Fruit fly (Drosophila melanogaster) whole organism, embryonic: Measurements from ENCODE around the gene mio.

Source experiments
- Ada2b ChIP-seq: fragments of 200-800 bp; sonication (Bioruptor generic); IDR thresholded peaks from 2 replicates; pipeline ENCODE4 v1.3.6; 2022; ENCODE audit warnings: missing biosample characterization, missing genetic modification characterization
- Antp ChIP-seq: fragments of 200-800 bp; sonication (Bioruptor generic); optimal IDR thresholded peaks from 3 replicates; lab custom pipeline; 2016; ENCODE audit warnings: missing biosample characterization, missing genetic modification characterization
- Awh ChIP-seq: fragments of 200-800 bp; sonication (Bioruptor generic); IDR thresholded peaks from 2 replicates; pipeline ENCODE4, ENCODE4 v1.3.6; 2022; ENCODE audit warnings: missing biosample characterization, missing genetic modification characterization
- Blimp-1 ChIP-seq: fragments of 200-800 bp; sonication (Bioruptor generic); optimal IDR thresholded peaks from 3 replicates; lab custom pipeline; 2018; ENCODE audit warnings: missing biosample characterization, missing genetic modification characterization, mild to moderate bottlenecking, moderate library complexity, missing genetic modification reagents
- C15 ChIP-seq: fragments of 200-800 bp; sonication (Bioruptor generic); IDR thresholded peaks from 3 replicates; pipeline ENCODE4 v1.3.6; 2022; ENCODE audit warnings: missing biosample characterization, missing genetic modification characterization
- CG10274 ChIP-seq: fragments of 200-800 bp; sonication (Bioruptor generic); optimal IDR thresholded peaks from 3 replicates; lab custom pipeline; 2017; ENCODE audit warnings: missing biosample characterization, mild to moderate bottlenecking, missing genetic modification characterization
- CG10543 ChIP-seq: fragments of 200-800 bp; sonication (Bioruptor generic); optimal IDR thresholded peaks from 3 replicates; lab custom pipeline; 2017; ENCODE audit warnings: missing biosample characterization, mild to moderate bottlenecking, missing genetic modification characterization, moderate library complexity
- CG12659 ChIP-seq: fragments of 200-800 bp; sonication (Bioruptor generic); optimal IDR thresholded peaks from 3 replicates; lab custom pipeline; 2017; ENCODE audit warnings: mild to moderate bottlenecking, missing biosample characterization, missing genetic modification reagents, missing genetic modification characterization
- CG15073 ChIP-seq: fragments of 200-800 bp; sonication (Bioruptor generic); optimal IDR thresholded peaks from 2 replicates; lab custom pipeline; 2016; ENCODE audit warnings: missing biosample characterization, missing genetic modification characterization
- CG15479 ChIP-seq: fragments of 200-800 bp; sonication (Bioruptor generic); optimal IDR thresholded peaks from 3 replicates; lab custom pipeline; 2019; ENCODE audit warnings: missing biosample characterization, mild to moderate bottlenecking, missing genetic modification characterization, moderate library complexity
- CG16813 ChIP-seq: fragments of 200-800 bp; sonication (Bioruptor generic); IDR thresholded peaks from 3 replicates; pipeline ENCODE4 v1.3.6; 2022; ENCODE audit warnings: missing biosample characterization, missing genetic modification characterization; ENCODE audit not compliant: partially characterized antibody
- CG17568 ChIP-seq: fragments of 200-800 bp; sonication (Bioruptor generic); optimal IDR thresholded peaks from 2 replicates; lab custom pipeline; 2018; ENCODE audit warnings: missing biosample characterization, mild to moderate bottlenecking, missing genetic modification characterization, moderate library complexity
- CG18619 ChIP-seq: fragments of 200-800 bp; sonication (Bioruptor generic); optimal IDR thresholded peaks from 3 replicates; lab custom pipeline; 2017; ENCODE audit warnings: missing biosample characterization, mild to moderate bottlenecking, missing genetic modification characterization
- CG2120 ChIP-seq: fragments of 200-800 bp; sonication (Bioruptor generic); optimal IDR thresholded peaks from 3 replicates; lab custom pipeline; 2016; ENCODE audit warnings: missing biosample characterization, missing genetic modification characterization
- CG2199 ChIP-seq: fragments of 200-800 bp; sonication (Bioruptor generic); IDR thresholded peaks from 3 replicates; pipeline ENCODE4 v1.3.6; 2022; ENCODE audit warnings: missing biosample characterization, missing genetic modification characterization
- CG31441 ChIP-seq: fragments of 200-800 bp; sonication (Bioruptor generic); IDR thresholded peaks from 2 replicates; pipeline ENCODE4 v1.3.6; 2022; ENCODE audit warnings: missing biosample characterization, missing genetic modification characterization
- CG34422 ChIP-seq: fragments of 200-800 bp; sonication (Bioruptor generic); IDR thresholded peaks from 3 replicates; pipeline ENCODE4 v1.3.6; 2022; ENCODE audit warnings: missing biosample characterization, missing genetic modification characterization
- CG4282 ChIP-seq: fragments of 200-800 bp; sonication (Bioruptor generic); optimal IDR thresholded peaks from 2 replicates; lab custom pipeline; 2016; ENCODE audit warnings: missing biosample characterization, missing genetic modification characterization
- CG6765 ChIP-seq: fragments of 200-800 bp; sonication (Bioruptor generic); optimal IDR thresholded peaks from 3 replicates; lab custom pipeline; 2017; ENCODE audit warnings: missing biosample characterization, mild to moderate bottlenecking, missing genetic modification characterization
- CG8281 ChIP-seq: fragments of 200-800 bp; sonication (Bioruptor generic); optimal IDR thresholded peaks from 2 replicates; lab custom pipeline; 2018; ENCODE audit warnings: missing biosample characterization, mild to moderate bottlenecking, missing genetic modification characterization, moderate library complexity
- Dp ChIP-seq: fragments of 200-800 bp; sonication (Bioruptor generic); optimal IDR thresholded peaks from 2 replicates; lab custom pipeline; 2018; ENCODE audit warnings: missing biosample characterization, mild to moderate bottlenecking, missing genetic modification characterization, moderate library complexity
- Dref ChIP-seq: fragments of 200-800 bp; sonication (Bioruptor generic); IDR thresholded peaks from 2 replicates; pipeline ENCODE4 v1.3.6; 2022; ENCODE audit warnings: missing biosample characterization, missing genetic modification characterization
- Drgx ChIP-seq: fragments of 200-800 bp; sonication (Bioruptor generic); IDR thresholded peaks from 2 replicates; pipeline ENCODE4 v1.3.6; 2022; ENCODE audit warnings: missing biosample characterization, missing genetic modification characterization
- E2f1 ChIP-seq: fragments of 200-800 bp; sonication (Bioruptor generic); IDR thresholded peaks from 2 replicates; pipeline ENCODE4 v1.3.6; 2022; ENCODE audit warnings: missing biosample characterization, missing genetic modification characterization
- Elba2 ChIP-seq: fragments of 200-800 bp; sonication (Bioruptor generic); optimal IDR thresholded peaks from 3 replicates; lab custom pipeline; 2016; ENCODE audit warnings: missing biosample characterization, missing genetic modification characterization
- Gug ChIP-seq: fragments of 200-800 bp; sonication (Bioruptor generic); IDR thresholded peaks from 4 replicates; pipeline ENCODE4 v1.3.6; 2022; ENCODE audit warnings: missing biosample characterization, missing genetic modification characterization
- HHEX ChIP-seq: fragments of 200-800 bp; sonication (Bioruptor generic); optimal IDR thresholded peaks from 3 replicates; lab custom pipeline; 2017; ENCODE audit warnings: missing biosample characterization, mild to moderate bottlenecking, missing genetic modification characterization, missing genetic modification reagents
- HLH4C ChIP-seq: fragments of 200-800 bp; sonication (Bioruptor generic); IDR thresholded peaks from 3 replicates; pipeline ENCODE4 v1.3.6; 2022; ENCODE audit warnings: missing biosample characterization, missing genetic modification characterization; ENCODE audit not compliant: partially characterized antibody
- HmgD ChIP-seq: fragments of 200-800 bp; sonication (Bioruptor generic); optimal IDR thresholded peaks from 3 replicates; lab custom pipeline; 2016; ENCODE audit warnings: missing biosample characterization, missing genetic modification characterization
- Hr3 ChIP-seq: fragments of 200-800 bp; sonication (Bioruptor generic); optimal IDR thresholded peaks from 3 replicates; lab custom pipeline; 2016; ENCODE audit warnings: missing biosample characterization, missing genetic modification characterization
- Neu2 ChIP-seq: fragments of 200-800 bp; sonication (Bioruptor generic); optimal IDR thresholded peaks from 3 replicates; lab custom pipeline; 2016; ENCODE audit warnings: missing biosample characterization, missing genetic modification characterization, borderline replicate concordance
- Pdp1 ChIP-seq, 2 experiments: fragments of 200-800 bp; sonication (Bioruptor generic); optimal IDR thresholded peaks; 3 replicates each; lab custom pipeline; 2016; ENCODE audit warnings: missing biosample characterization in 2 of 2, missing genetic modification characterization in 2 of 2, mild to moderate bottlenecking in 1 of 2, moderate library complexity in 1 of 2
- Usf ChIP-seq: fragments of 200-800 bp; sonication (Bioruptor generic); optimal IDR thresholded peaks from 2 replicates; lab custom pipeline; 2017; ENCODE audit warnings: missing genotype, missing biosample characterization, missing genetic modification characterization
- abd-A ChIP-seq: fragments of 200-800 bp; sonication (Bioruptor generic); optimal IDR thresholded peaks from 3 replicates; lab custom pipeline; 2019; ENCODE audit warnings: missing biosample characterization, mild to moderate bottlenecking, missing genetic modification characterization, moderate library complexity
- ara ChIP-seq: fragments of 200-800 bp; sonication (Bioruptor generic); IDR thresholded peaks from 2 replicates; pipeline ENCODE4 v1.3.6; 2022; ENCODE audit warnings: missing biosample characterization, missing genetic modification characterization
- ash1 ChIP-seq: fragments of 200-800 bp; sonication (Bioruptor generic); optimal IDR thresholded peaks from 2 replicates; lab custom pipeline; 2018; ENCODE audit warnings: missing biosample characterization, mild to moderate bottlenecking, missing genetic modification characterization
- cg ChIP-seq: fragments of 200-800 bp; sonication (Bioruptor generic); optimal IDR thresholded peaks from 3 replicates; lab custom pipeline; 2019; ENCODE audit warnings: missing biosample characterization, mild to moderate bottlenecking, missing genetic modification characterization, moderate library complexity
- ems ChIP-seq: fragments of 200-800 bp; sonication (Bioruptor generic); optimal IDR thresholded peaks from 3 replicates; lab custom pipeline; 2016; ENCODE audit warnings: missing biosample characterization, missing genetic modification characterization
- exex ChIP-seq: fragments of 200-800 bp; sonication (Bioruptor generic); optimal IDR thresholded peaks from 4 replicates; lab custom pipeline; 2018; ENCODE audit warnings: missing biosample characterization, mild to moderate bottlenecking, missing genetic modification characterization, moderate library complexity
- gcm ChIP-seq: fragments of 200-800 bp; sonication (Bioruptor generic); optimal IDR thresholded peaks from 2 replicates; lab custom pipeline; 2019; ENCODE audit warnings: missing biosample characterization, mild to moderate bottlenecking, missing genetic modification characterization, moderate library complexity
- grau ChIP-seq: fragments of 200-800 bp; optimal IDR thresholded peaks from 3 replicates; lab custom pipeline; 2019; ENCODE audit warnings: missing biosample characterization, mild to moderate bottlenecking, missing genetic modification characterization, moderate library complexity
- hth ChIP-seq: fragments of >200 bp; optimal IDR thresholded peaks from 2 replicates; lab custom pipeline; 2017; ENCODE audit warnings: inconsistent platforms
- lab ChIP-seq: fragments of 200-800 bp; sonication (Bioruptor generic); optimal IDR thresholded peaks from 3 replicates; lab custom pipeline; 2017; ENCODE audit warnings: missing biosample characterization, missing genetic modification characterization, mild to moderate bottlenecking, moderate library complexity, missing genetic modification reagents
- mirr ChIP-seq: fragments of 200-800 bp; sonication (Bioruptor generic); optimal IDR thresholded peaks from 3 replicates; lab custom pipeline; 2018; ENCODE audit warnings: missing biosample characterization, mild to moderate bottlenecking, missing genetic modification characterization
- onecut ChIP-seq: fragments of 200-800 bp; sonication (Bioruptor generic); IDR thresholded peaks from 2 replicates; pipeline ENCODE4 v1.3.6; 2022; ENCODE audit warnings: missing biosample characterization, missing genetic modification characterization
- rib ChIP-seq: fragments of 200-800 bp; sonication (Bioruptor generic); IDR thresholded peaks from 2 replicates; pipeline ENCODE4 v1.3.6; 2022; ENCODE audit warnings: missing biosample characterization, missing genetic modification characterization
- ro ChIP-seq: fragments of 200-800 bp; sonication (Bioruptor generic); IDR thresholded peaks from 2 replicates; pipeline ENCODE4 v1.3.6; 2022; ENCODE audit warnings: missing biosample characterization, missing genetic modification characterization
- so ChIP-seq: fragments of 200-800 bp; sonication (Bioruptor generic); IDR thresholded peaks from 3 replicates; pipeline ENCODE4 v1.3.6; 2022; ENCODE audit warnings: missing biosample characterization, missing genetic modification characterization
- stc ChIP-seq: fragments of 200-800 bp; sonication (Bioruptor generic); IDR thresholded peaks from 2 replicates; pipeline ENCODE4 v1.3.6; 2022; ENCODE audit warnings: missing biosample characterization, missing genetic modification characterization
- tio ChIP-seq: fragments of 200-800 bp; sonication (Bioruptor generic); optimal IDR thresholded peaks from 2 replicates; lab custom pipeline; 2017; ENCODE audit warnings: missing biosample characterization, missing genetic modification characterization, inconsistent platforms
- usp ChIP-seq: fragments of >200 bp; optimal IDR thresholded peaks from 2 replicates; lab custom pipeline; 2017; ENCODE audit warnings: missing biosample characterization, missing genetic modification characterization

mio gene

DNA sequence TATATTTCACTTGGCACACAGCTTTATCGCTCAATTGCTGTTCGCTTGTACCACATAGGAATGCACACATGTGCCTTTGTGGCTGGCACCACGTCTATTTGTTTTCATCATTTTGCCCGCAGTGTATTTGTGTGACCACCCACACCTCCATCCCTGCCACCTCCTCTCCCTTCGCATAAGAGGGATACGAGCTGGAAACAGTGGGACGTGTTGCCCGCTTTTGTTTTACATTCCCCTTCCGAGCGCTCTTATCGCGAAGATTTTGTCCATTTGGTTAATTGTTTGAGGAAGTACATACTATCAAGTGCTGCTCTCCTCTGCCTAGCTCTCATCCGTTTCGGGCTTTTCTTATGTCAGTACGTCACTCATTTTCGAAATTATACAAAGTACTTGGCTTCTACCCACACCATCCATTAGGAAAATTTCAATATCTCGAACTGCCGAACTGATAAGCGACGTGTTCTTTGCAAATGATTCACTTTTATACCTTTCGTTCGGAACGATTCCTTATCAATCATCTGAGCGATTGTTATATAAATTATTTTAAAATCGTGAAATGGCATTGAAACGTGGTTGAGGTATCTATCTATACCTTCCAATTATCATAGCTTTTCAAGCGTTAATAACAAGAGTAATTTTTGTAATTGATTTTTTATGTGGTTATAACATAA lies 11.2 kb downstream of the mio start (continued):
- TF ChIP-seq so (GFP tag; lab: Robert Waterston, UW) (no peak), HHEX (no peak), CG10274 (GFP tag; lab: Kevin White, UChicago) (no peak), CG10543 (GFP tag; lab: Kevin White, UChicago) (no peak), Pdp1 (GFP tag; optimal IDR thresholded peaks at IDR 0.05; lab: Kevin White, UChicago) (peak in 1 of 2 experiments; percentile 84), CG2199 (peak; percentile 32; the same call in 1 of the 3 replicates), CG15073 (GFP tag; lab: Kevin White, UChicago) (no peak), CG8281 (tag; lab: Kevin White, UChicago) (no peak), stc (GFP tag; lab: Robert Waterston, UW) (no peak), gcm (no peak), ems (GFP tag; lab: Kevin White, UChicago) (no peak), lab (GFP tag; lab: Kevin White, UChicago) (peak; percentile 29), rib (no peak), Dp (GFP tag; lab: Kevin White, UChicago) (no peak), HLH4C (GFP tag; lab: Robert Waterston, UW) (0 out of 3 replicates have a peak, but pooled peaks have one; percentile 16), abd-A (tag; lab: Kevin White, UChicago) (no peak), Awh (GFP tag; lab: Robert Waterston, UW) (no peak), Neu2 (GFP tag; lab: Kevin White, UChicago) (no peak), CG16813 (GFP tag; lab: Robert Waterston, UW) (no peak), CG17568 (no peak), E2f1 (no peak), hth (no peak), HmgD (GFP tag; lab: Kevin White, UChicago) (no peak), Gug (GFP tag; lab: Robert Waterston, UW) (no peak), Drgx (GFP tag; lab: Robert Waterston, UW) (0 out of 2 replicates have a peak, but pooled peaks have one; percentile 23), ara (GFP tag; lab: Robert Waterston, UW) (peak; percentile 18; the same call in 1 of the 2 replicates), CG12659 (GFP tag; lab: Kevin White, UChicago) (no peak), mirr (GFP tag; lab: Kevin White, UChicago) (peak; percentile 57), CG6765 (no peak), cg (GFP tag; lab: Kevin White, UChicago) (no peak), grau (tag; lab: Kevin White, UChicago) (no peak), Antp (GFP tag; lab: Kevin White, UChicago) (no peak), Ada2b (GFP tag; lab: Robert Waterston, UW) (no peak), Dref (GFP tag; lab: Robert Waterston, UW) (no peak), tio (GFP tag; lab: Kevin White, UChicago) (no peak), Blimp-1 (GFP tag; lab: Kevin White, UChicago) (no peak), CG34422 (GFP tag; lab: Robert Waterston, UW) (no peak), Hr3 (GFP tag; lab: Kevin White, UChicago) (no peak), CG2120 (no peak), C15 (GFP tag; lab: Robert Waterston, UW) (no peak), CG18619 (GFP tag; lab: Kevin White, UChicago) (no peak), Usf (no peak), CG31441 (GFP tag; lab: Robert Waterston, UW) (no peak), ash1 (GFP tag; lab: Kevin White, UChicago) (no peak), Elba2 (GFP tag; lab: Kevin White, UChicago) (no peak), exex (tag; lab: Kevin White, UChicago) (peak; percentile 94), CG15479 (GFP tag; lab: Kevin White, UChicago) (peak; percentile 30), usp (no peak), onecut (GFP tag; lab: Robert Waterston, UW) (no peak), ro (GFP tag; lab: Robert Waterston, UW) (no peak), CG4282 (GFP tag; lab: Kevin White, UChicago) (no peak)
